Worm (Caenorhabditis elegans) whole organism, L2 larva: ENCODE measurements around the gene M18.3.
A peak's percentile ranks its signal among the peaks of the same experiment; 100 is the strongest.

ENCODE experiments used
- C34F6.9 ChIP-seq: fragments of 150-350 bp; optimal IDR thresholded peaks from 2 replicates; lab custom pipeline; 2014; ENCODE audit warnings: missing biosample characterization, missing genetic modification characterization
- F13H6.1 ChIP-seq: sonication (generic microtip); optimal IDR thresholded peaks from 2 replicates; lab custom pipeline; 2016; ENCODE audit warnings: missing genetic modification characterization, missing compliant biosample characterization
- Y55F3AM.14 ChIP-seq: fragments of 200-800 bp; sonication (Bioruptor generic); optimal IDR thresholded peaks from 2 replicates; lab custom pipeline; 2018; ENCODE audit warnings: mild to moderate bottlenecking, missing genetic modification characterization, missing compliant biosample characterization
- ZK546.5 ChIP-seq: sonication (generic microtip); optimal IDR thresholded peaks from 2 replicates; lab custom pipeline; 2017; ENCODE audit warnings: missing biosample characterization, missing genetic modification characterization
- alr-1 ChIP-seq: fragments of 150-350 bp; optimal IDR thresholded peaks from 2 replicates; lab custom pipeline; 2014; ENCODE audit warnings: missing biosample characterization, missing genetic modification characterization
- ama-1 ChIP-seq: fragments of 150-350 bp; optimal IDR thresholded peaks from 2 replicates; lab custom pipeline; 2018; ENCODE audit warnings: inconsistent platforms
- blmp-1 ChIP-seq: sonication (generic microtip); optimal IDR thresholded peaks from 2 replicates; lab custom pipeline; 2017; ENCODE audit warnings: missing genetic modification characterization, mild to moderate bottlenecking, missing compliant biosample characterization, antibody characterized with exemption, moderate library complexity; ENCODE audit not compliant: insufficient read depth
- ceh-82 ChIP-seq: fragments of 150-350 bp; optimal IDR thresholded peaks from 2 replicates; lab custom pipeline; 2014; ENCODE audit warnings: missing biosample characterization, missing genetic modification characterization
- egl-27 ChIP-seq: sonication (generic microtip); optimal IDR thresholded peaks from 3 replicates; lab custom pipeline; 2017; ENCODE audit warnings: missing biosample characterization, missing genetic modification reagents, missing genetic modification characterization
- elt-1 ChIP-seq: fragments of 150-350 bp; optimal IDR thresholded peaks from 2 replicates; lab custom pipeline; 2014; ENCODE audit warnings: missing biosample characterization, missing genetic modification characterization
- gmeb-1 ChIP-seq: fragments of 150-350 bp; optimal IDR thresholded peaks from 2 replicates; lab custom pipeline; 2014; ENCODE audit warnings: missing biosample characterization, missing genetic modification characterization
- lin-11 ChIP-seq: fragments of 150-350 bp; sonication (generic microtip); optimal IDR thresholded peaks from 2 replicates; lab custom pipeline; 2014; ENCODE audit warnings: missing biosample characterization, missing genetic modification characterization, inconsistent platforms, mixed read lengths
- lsy-2 ChIP-seq, 2 experiments: fragments of 150-350 bp in 1 of 2; sonication (generic microtip) in 1 of 2; optimal IDR thresholded peaks; 2 replicates each; lab custom pipeline; 2014 to 2017; ENCODE audit warnings: missing biosample characterization in 2 of 2, missing genetic modification characterization in 2 of 2
- mdl-1 ChIP-seq, 2 experiments: fragments of 150-350 bp in 1 of 2; sonication (generic microtip) in 1 of 2; optimal IDR thresholded peaks; 2 replicates each; lab custom pipeline; 2017; ENCODE audit warnings: missing biosample characterization in 2 of 2, missing genetic modification characterization in 2 of 2
- nhr-12 ChIP-seq: fragments of 150-350 bp; optimal IDR thresholded peaks from 2 replicates; lab custom pipeline; 2014; ENCODE audit warnings: missing biosample characterization, missing genetic modification characterization
- nhr-129 ChIP-seq: fragments of 150-350 bp; optimal IDR thresholded peaks from 2 replicates; lab custom pipeline; 2014; ENCODE audit warnings: missing biosample characterization, missing genetic modification characterization
- nhr-21 ChIP-seq: fragments of 150-350 bp; optimal IDR thresholded peaks from 2 replicates; lab custom pipeline; 2014; ENCODE audit warnings: missing biosample characterization, missing genetic modification characterization
- nhr-23 ChIP-seq: fragments of 150-350 bp; optimal IDR thresholded peaks from 2 replicates; lab custom pipeline; 2014; ENCODE audit warnings: missing biosample characterization, missing genetic modification reagents, missing genetic modification characterization
- nhr-237 ChIP-seq: fragments of 150-350 bp; optimal IDR thresholded peaks from 2 replicates; lab custom pipeline; 2014; ENCODE audit warnings: missing biosample characterization, missing genetic modification characterization
- nhr-25 ChIP-seq: fragments of 150-350 bp; sonication (generic microtip); optimal IDR thresholded peaks from 3 replicates; lab custom pipeline; 2014; ENCODE audit warnings: missing biosample characterization, missing genetic modification characterization
- nhr-6 ChIP-seq: fragments of 150-350 bp; optimal IDR thresholded peaks from 2 replicates; lab custom pipeline; 2014; ENCODE audit warnings: missing biosample characterization, missing genetic modification characterization
- nhr-77 ChIP-seq: fragments of 150-350 bp; optimal IDR thresholded peaks from 2 replicates; lab custom pipeline; 2014; ENCODE audit warnings: missing biosample characterization, missing genetic modification characterization
- peb-1 ChIP-seq: fragments of 150-350 bp; optimal IDR thresholded peaks from 2 replicates; lab custom pipeline; 2014; ENCODE audit warnings: missing biosample characterization, missing genetic modification characterization
- sem-4 ChIP-seq: fragments of 150-350 bp; optimal IDR thresholded peaks from 2 replicates; lab custom pipeline; 2014; ENCODE audit warnings: missing biosample characterization, missing genetic modification reagents, missing genetic modification characterization
- sma-3 ChIP-seq: sonication (generic microtip); optimal IDR thresholded peaks from 2 replicates; lab custom pipeline; 2016; ENCODE audit warnings: missing genetic modification reagents, missing genetic modification characterization, missing compliant biosample characterization
- sma-9 ChIP-seq, 2 experiments: fragments of 150-350 bp in 1 of 2; sonication (generic microtip) in 1 of 2; optimal IDR thresholded peaks; 2 replicates each; lab custom pipeline; 2014 to 2016; ENCODE audit warnings: missing genetic modification characterization in 2 of 2, mild to moderate bottlenecking in 1 of 2, missing biosample characterization in 1 of 2, missing compliant biosample characterization in 1 of 2, missing genetic modification reagents in 1 of 2, moderate library complexity in 1 of 2
- unc-39 ChIP-seq: fragments of 150-350 bp; optimal IDR thresholded peaks from 2 replicates; lab custom pipeline; 2014; ENCODE audit warnings: missing biosample characterization, missing genetic modification characterization
- unc-62 ChIP-seq: fragments of 150-350 bp; optimal IDR thresholded peaks from 2 replicates; lab custom pipeline; 2014; ENCODE audit warnings: missing biosample characterization, missing genetic modification reagents, missing genetic modification characterization
- zag-1 ChIP-seq: fragments of 150-350 bp; optimal IDR thresholded peaks from 2 replicates; lab custom pipeline; 2014; ENCODE audit warnings: missing biosample characterization, missing genetic modification characterization
- ztf-11 ChIP-seq: sonication (generic microtip); optimal IDR thresholded peaks from 2 replicates; lab custom pipeline; 2017; ENCODE audit warnings: missing biosample characterization, missing genetic modification characterization
- ztf-4 ChIP-seq: fragments of 150-350 bp; optimal IDR thresholded peaks from 2 replicates; lab custom pipeline; 2014; ENCODE audit warnings: missing biosample characterization, missing genetic modification characterization

Gene M18.3

ce11 chrIV:12108984-12109657 is 3.5 kb downstream of the M18.3 start:
- TF ChIP-seq ceh-82 (no peak), gmeb-1 (no peak), Y55F3AM.14 (GFP tag; lab: Kevin White, UChicago) (no peak)

- TF ChIP-seq nhr-129 (no peak), ztf-4 (tag; lab: Kevin White, UChicago) (no peak), egl-27 (tag; lab: Kevin White, UChicago) (no peak), sem-4 (tag; lab: Kevin White, UChicago) (no peak), elt-1 (no peak), Y55F3AM.14 (GFP tag; lab: Kevin White, UChicago) (no peak)
These were observed 4.1 kb downstream of the M18.3 start for ce11 chrIV:12109743-12110142.

- TF ChIP-seq zag-1 (tag; lab: Kevin White, UChicago) = no peak
- no peak for TF ChIP-seq elt-1
- TF ChIP-seq gmeb-1 = no peak
- no peak for TF ChIP-seq unc-62 (GFP tag; lab: Kevin White, UChicago)
- no peak for TF ChIP-seq nhr-21
- no peak for TF ChIP-seq ZK546.5 (tag; lab: Kevin White, UChicago)
- TF ChIP-seq unc-39 (tag; lab: Kevin White, UChicago) = no peak
- no peak for TF ChIP-seq F13H6.1
- TF ChIP-seq mdl-1 (tag; optimal IDR thresholded peaks at IDR 0.05; lab: Kevin White, UChicago) = no peak
- no peak for TF ChIP-seq blmp-1 (tag; lab: Kevin White, UChicago)
- no peak for TF ChIP-seq sma-3 (GFP tag; lab: Kevin White, UChicago)
- no peak for TF ChIP-seq sma-9 (GFP tag; optimal IDR thresholded peaks at IDR 0.05; lab: Kevin White, UChicago)
- no peak for TF ChIP-seq sma-9 (tag; optimal IDR thresholded peaks at IDR 0.05; lab: Kevin White, UChicago)
- TF ChIP-seq C34F6.9 (tag; lab: Kevin White, UChicago) = no peak
- no peak for TF ChIP-seq peb-1 (tag; lab: Kevin White, UChicago)
- TF ChIP-seq nhr-23 (tag; lab: Kevin White, UChicago) = no peak
- no peak for TF ChIP-seq ztf-11 (tag; lab: Kevin White, UChicago)
- TF ChIP-seq nhr-129 = no peak
- TF ChIP-seq nhr-12 (tag; lab: Kevin White, UChicago) = no peak
These were observed 4.7 kb downstream of the M18.3 start, which contains the start of gene col-129 for ce11 chrIV:12110339-12110738. TSS of gene col-129 (minus strand) at chrIV:12110439.

ce11 chrIV:12111477-12111876 is 5.8 kb downstream of the M18.3 start, which contains the start of gene dlc-2:
TSS of gene dlc-2 (minus strand) at chrIV:12111577.
- no peak for TF ChIP-seq F13H6.1
- TF ChIP-seq gmeb-1 = no peak
- no peak for TF ChIP-seq nhr-237 (tag; lab: Kevin White, UChicago)
- no peak for TF ChIP-seq alr-1 (tag; lab: Kevin White, UChicago)
- no peak for TF ChIP-seq nhr-25 (tag; lab: Kevin White, UChicago)
- no peak for TF ChIP-seq nhr-77 (tag; lab: Kevin White, UChicago)
- TF ChIP-seq nhr-6 (tag; lab: Kevin White, UChicago) = no peak
- TF ChIP-seq sem-4 (tag; lab: Kevin White, UChicago) = no peak
- no peak for TF ChIP-seq sma-3 (GFP tag; lab: Kevin White, UChicago)
- no peak for TF ChIP-seq ama-1
- TF ChIP-seq unc-62 (GFP tag; lab: Kevin White, UChicago) = no peak
- TF ChIP-seq lin-11 (tag; lab: Kevin White, UChicago) = no peak
- TF ChIP-seq elt-1 = no peak

- TF ChIP-seq nhr-23 (tag; lab: Kevin White, UChicago) (no peak), F13H6.1 (peak; percentile 63), nhr-129 (peak; percentile 94), Y55F3AM.14 (GFP tag; lab: Kevin White, UChicago) (no peak), C34F6.9 (tag; lab: Kevin White, UChicago) (peak; percentile 35), alr-1 (tag; lab: Kevin White, UChicago) (no peak), lsy-2 (tag; optimal IDR thresholded peaks at IDR 0.05; lab: Kevin White, UChicago) (peak in 1 of 2 experiments; percentile 23), peb-1 (tag; lab: Kevin White, UChicago) (no peak)
These were observed 7.4 kb downstream of the M18.3 start for ce11 chrIV:12113056-12113455.
